Fruit fly (Drosophila melanogaster) whole organism, embryonic: ENCODE data around the gene AstA-R1.

ENCODE experiments used
- Abd-B ChIP-seq: fragments of 200-800 bp; sonication (Bioruptor generic); optimal IDR thresholded peaks from 2 replicates; lab custom pipeline; 2018; ENCODE audit warnings: missing biosample characterization, mild to moderate bottlenecking, missing genetic modification characterization, moderate library complexity
- Aef1 ChIP-seq: fragments of 200-800 bp; sonication (Bioruptor generic); IDR thresholded peaks from 3 replicates; pipeline ENCODE4 v1.3.6; 2022; ENCODE audit warnings: missing biosample characterization, missing genetic modification characterization
- Atf6 ChIP-seq: fragments of 200-800 bp; sonication (Bioruptor generic); IDR thresholded peaks from 2 replicates; pipeline ENCODE4 v1.3.6; 2022; ENCODE audit warnings: missing biosample characterization, missing genetic modification characterization
- Bteb2 ChIP-seq: fragments of 200-800 bp; sonication (Bioruptor generic); optimal IDR thresholded peaks from 2 replicates; lab custom pipeline; 2016; ENCODE audit warnings: missing biosample characterization, missing genetic modification characterization
- CG13296 ChIP-seq: fragments of 200-800 bp; sonication (Bioruptor generic); optimal IDR thresholded peaks from 3 replicates; lab custom pipeline; 2018; ENCODE audit warnings: missing biosample characterization, mild to moderate bottlenecking, missing genetic modification characterization
- CG1529 ChIP-seq: fragments of 200-800 bp; sonication (Bioruptor generic); optimal IDR thresholded peaks from 3 replicates; lab custom pipeline; 2018; ENCODE audit warnings: missing biosample characterization, missing genetic modification characterization
- CG1602 ChIP-seq: fragments of 200-800 bp; sonication (Bioruptor generic); optimal IDR thresholded peaks from 3 replicates; lab custom pipeline; 2016; ENCODE audit warnings: missing biosample characterization, missing genetic modification characterization
- CG17359 ChIP-seq: fragments of 200-800 bp; sonication (Bioruptor generic); optimal IDR thresholded peaks from 3 replicates; lab custom pipeline; 2018; ENCODE audit warnings: missing biosample characterization, mild to moderate bottlenecking, missing genetic modification characterization, moderate library complexity
- CG17612 ChIP-seq: fragments of 200-800 bp; sonication (Bioruptor generic); IDR thresholded peaks from 2 replicates; pipeline ENCODE4 v1.3.6; 2022; ENCODE audit warnings: missing biosample characterization, missing genetic modification characterization
- CG2202 ChIP-seq: fragments of 200-800 bp; sonication (Bioruptor generic); optimal IDR thresholded peaks from 2 replicates; lab custom pipeline; 2018; ENCODE audit warnings: missing biosample characterization, mild to moderate bottlenecking, missing genetic modification characterization
- CG3065 ChIP-seq: fragments of 200-800 bp; sonication (Bioruptor generic); optimal IDR thresholded peaks from 2 replicates; lab custom pipeline; 2016; ENCODE audit warnings: missing biosample characterization, missing genetic modification characterization
- CG5180 ChIP-seq: fragments of 200-800 bp; sonication (Bioruptor generic); optimal IDR thresholded peaks from 3 replicates; lab custom pipeline; 2017; ENCODE audit warnings: missing biosample characterization, missing genetic modification characterization, mild to moderate bottlenecking, moderate library complexity, missing genetic modification reagents
- CG7556 ChIP-seq: fragments of 200-800 bp; sonication (Bioruptor generic); optimal IDR thresholded peaks from 2 replicates; lab custom pipeline; 2017; ENCODE audit warnings: missing biosample characterization, mild to moderate bottlenecking, missing genetic modification characterization
- CG7745 ChIP-seq: fragments of 200-800 bp; sonication (Bioruptor generic); optimal IDR thresholded peaks from 2 replicates; lab custom pipeline; 2018; ENCODE audit warnings: missing biosample characterization, mild to moderate bottlenecking, missing genetic modification characterization, moderate library complexity
- CG7963 ChIP-seq: fragments of 200-800 bp; sonication (Bioruptor generic); IDR thresholded peaks from 3 replicates; pipeline ENCODE4 v1.3.6; 2022; ENCODE audit warnings: missing biosample characterization, missing genetic modification characterization; ENCODE audit not compliant: partially characterized antibody
- Dfd ChIP-seq, 2 experiments: fragments of >200 bp; optimal IDR thresholded peaks; 2 replicates each; lab custom pipeline; 2017; ENCODE audit warnings: missing biosample characterization in 2 of 2, missing genetic modification characterization in 2 of 2
- E2f1 ChIP-seq: fragments of 200-800 bp; sonication (Bioruptor generic); IDR thresholded peaks from 2 replicates; pipeline ENCODE4 v1.3.6; 2022; ENCODE audit warnings: missing biosample characterization, missing genetic modification characterization
- E2f2 ChIP-seq: fragments of 200-800 bp; sonication (Bioruptor generic); IDR thresholded peaks from 2 replicates; pipeline ENCODE4 v1.3.6; 2022; ENCODE audit warnings: missing biosample characterization, missing genetic modification characterization
- Gug ChIP-seq: fragments of 200-800 bp; sonication (Bioruptor generic); IDR thresholded peaks from 4 replicates; pipeline ENCODE4 v1.3.6; 2022; ENCODE audit warnings: missing biosample characterization, missing genetic modification characterization
- HLH54F ChIP-seq: fragments of 200-800 bp; sonication (Bioruptor generic); optimal IDR thresholded peaks from 3 replicates; lab custom pipeline; 2016; ENCODE audit warnings: missing biosample characterization, missing genetic modification characterization
- Jarid2 ChIP-seq: fragments of 200-800 bp; sonication (Bioruptor generic); optimal IDR thresholded peaks from 3 replicates; lab custom pipeline; 2017; ENCODE audit warnings: mild to moderate bottlenecking, missing biosample characterization, missing genetic modification reagents, missing genetic modification characterization
- MTF-1 ChIP-seq: fragments of 200-800 bp; sonication (Bioruptor generic); optimal IDR thresholded peaks from 2 replicates; lab custom pipeline; 2018; ENCODE audit warnings: missing biosample characterization, mild to moderate bottlenecking, missing genetic modification characterization, borderline replicate concordance
- Mrtf ChIP-seq: fragments of 200-800 bp; sonication (Bioruptor generic); IDR thresholded peaks from 3 replicates; pipeline ENCODE4 v1.3.6; 2022; ENCODE audit warnings: missing biosample characterization, missing genetic modification characterization
- Nf-YB ChIP-seq: fragments of 200-800 bp; sonication (Bioruptor generic); optimal IDR thresholded peaks from 3 replicates; lab custom pipeline; 2019; ENCODE audit warnings: missing biosample characterization, mild to moderate bottlenecking, missing genetic modification characterization, moderate library complexity
- NfI ChIP-seq: fragments of 200-800 bp; sonication (Bioruptor generic); optimal IDR thresholded peaks from 3 replicates; lab custom pipeline; 2018; ENCODE audit warnings: missing biosample characterization, mild to moderate bottlenecking, missing genetic modification characterization, moderate library complexity
- Oli ChIP-seq: fragments of 200-800 bp; sonication (Bioruptor generic); optimal IDR thresholded peaks from 2 replicates; lab custom pipeline; 2018; ENCODE audit warnings: missing biosample characterization, mild to moderate bottlenecking, missing genetic modification characterization, moderate library complexity
- Opbp ChIP-seq: fragments of 200-800 bp; sonication (Bioruptor generic); IDR thresholded peaks from 3 replicates; pipeline ENCODE4 v1.3.6; 2022; ENCODE audit warnings: missing biosample characterization, missing genetic modification characterization; ENCODE audit not compliant: partially characterized antibody
- Scr ChIP-seq: fragments of 200-800 bp; sonication (Bioruptor generic); IDR thresholded peaks from 2 replicates; pipeline ENCODE4 v1.3.6; 2022; ENCODE audit warnings: missing biosample characterization, missing genetic modification characterization; ENCODE audit not compliant: partially characterized antibody
- ab ChIP-seq: fragments of 200-800 bp; sonication (Bioruptor generic); optimal IDR thresholded peaks from 2 replicates; lab custom pipeline; 2016; ENCODE audit warnings: missing biosample characterization, missing genetic modification characterization
- abd-A ChIP-seq: fragments of 200-800 bp; sonication (Bioruptor generic); optimal IDR thresholded peaks from 3 replicates; lab custom pipeline; 2019; ENCODE audit warnings: missing biosample characterization, mild to moderate bottlenecking, missing genetic modification characterization, moderate library complexity
- ash1 ChIP-seq: fragments of 200-800 bp; sonication (Bioruptor generic); optimal IDR thresholded peaks from 2 replicates; lab custom pipeline; 2018; ENCODE audit warnings: missing biosample characterization, mild to moderate bottlenecking, missing genetic modification characterization
- az2 ChIP-seq: fragments of 200-800 bp; sonication (Bioruptor generic); optimal IDR thresholded peaks from 3 replicates; lab custom pipeline; 2016; ENCODE audit warnings: missing biosample characterization, missing genetic modification characterization
- bbx ChIP-seq: fragments of 200-800 bp; sonication (Bioruptor generic); IDR thresholded peaks from 2 replicates; pipeline ENCODE4 v1.3.6; 2022; ENCODE audit warnings: missing biosample characterization, missing genetic modification characterization; ENCODE audit not compliant: partially characterized antibody
- bigmax ChIP-seq: fragments of 200-800 bp; sonication (Bioruptor generic); optimal IDR thresholded peaks from 2 replicates; lab custom pipeline; 2018; ENCODE audit warnings: missing biosample characterization, mild to moderate bottlenecking, missing genetic modification characterization
- ci ChIP-seq: fragments of 200-800 bp; sonication (Bioruptor generic); IDR thresholded peaks from 3 replicates; pipeline ENCODE4 v1.3.6; 2022; ENCODE audit warnings: missing biosample characterization, missing genetic modification characterization
- crol ChIP-seq: fragments of 200-800 bp; sonication (Bioruptor generic); IDR thresholded peaks from 2 replicates; pipeline ENCODE4 v1.3.6; 2022; ENCODE audit warnings: missing biosample characterization, missing genetic modification characterization
- crp ChIP-seq, 2 experiments: fragments of 200-800 bp; sonication (Bioruptor generic); optimal IDR thresholded peaks; 2 replicates in 1 of 2; 3 replicates in 1 of 2; lab custom pipeline; 2017; ENCODE audit warnings: missing biosample characterization in 2 of 2, missing genetic modification characterization in 2 of 2, mild to moderate bottlenecking in 1 of 2, moderate library complexity in 1 of 2
- danr ChIP-seq: fragments of 200-800 bp; sonication (Bioruptor generic); IDR thresholded peaks from 2 replicates; pipeline ENCODE4 v1.3.6; 2022; ENCODE audit warnings: missing biosample characterization, missing genetic modification characterization
- dati ChIP-seq: fragments of 200-800 bp; sonication (Bioruptor generic); IDR thresholded peaks from 2 replicates; pipeline ENCODE4 v1.3.6; 2022; ENCODE audit warnings: missing biosample characterization, missing genetic modification characterization
- dmrt99B ChIP-seq: fragments of 200-800 bp; sonication (Bioruptor generic); optimal IDR thresholded peaks from 2 replicates; lab custom pipeline; 2018; ENCODE audit warnings: missing biosample characterization, mild to moderate bottlenecking, missing genetic modification characterization, moderate library complexity
- gt ChIP-seq: fragments of 200-800 bp; sonication (Bioruptor generic); IDR thresholded peaks from 2 replicates; pipeline ENCODE4 v1.3.6; 2022; ENCODE audit warnings: missing biosample characterization, missing genetic modification characterization
- insv ChIP-seq, 2 experiments: fragments of 200-800 bp; sonication (Bioruptor generic); optimal IDR thresholded peaks; 3 replicates each; lab custom pipeline; 2016 to 2018; ENCODE audit warnings: missing biosample characterization in 2 of 2, missing genetic modification characterization in 2 of 2
- kni ChIP-seq: fragments of 200-800 bp; sonication (Bioruptor generic); optimal IDR thresholded peaks from 3 replicates; lab custom pipeline; 2017; ENCODE audit warnings: mild to moderate bottlenecking, missing biosample characterization, missing genetic modification reagents, missing genetic modification characterization
- pan ChIP-seq, 4 experiments: fragments of >200 bp in 3 of 4; fragments of 200-800 bp in 1 of 4; sonication (Bioruptor generic) in 1 of 4; optimal IDR thresholded peaks in 3 of 4; IDR thresholded peaks in 1 of 4; 2 replicates each; pipeline versions ENCODE4 v1.3.6 to Lab custom; 2017 to 2022; ENCODE audit warnings: missing biosample characterization in 2 of 4, missing genetic modification characterization in 2 of 4, mixed read lengths in 1 of 4
- pb ChIP-seq: fragments of 200-800 bp; sonication (Bioruptor generic); optimal IDR thresholded peaks from 3 replicates; lab custom pipeline; 2016; ENCODE audit warnings: missing biosample characterization, missing genetic modification characterization
- tgo ChIP-seq: fragments of 200-800 bp; sonication (Bioruptor generic); IDR thresholded peaks from 3 replicates; pipeline ENCODE4 v1.3.6; 2022; ENCODE audit warnings: missing biosample characterization, missing genetic modification characterization
- zen ChIP-seq: fragments of 200-800 bp; sonication (Bioruptor generic); optimal IDR thresholded peaks from 3 replicates; lab custom pipeline; 2018; ENCODE audit warnings: missing biosample characterization, mild to moderate bottlenecking, missing genetic modification characterization, moderate library complexity
- zfh1 ChIP-seq: fragments of 200-800 bp; sonication (Bioruptor generic); IDR thresholded peaks from 3 replicates; pipeline ENCODE4 v1.3.6; 2022; ENCODE audit warnings: missing biosample characterization, missing genetic modification characterization
- zfh2 ChIP-seq: fragments of 200-800 bp; sonication (Bioruptor generic); optimal IDR thresholded peaks from 2 replicates; lab custom pipeline; 2016; ENCODE audit warnings: missing biosample characterization, missing genetic modification characterization

The AstA-R1 gene

DNA sequence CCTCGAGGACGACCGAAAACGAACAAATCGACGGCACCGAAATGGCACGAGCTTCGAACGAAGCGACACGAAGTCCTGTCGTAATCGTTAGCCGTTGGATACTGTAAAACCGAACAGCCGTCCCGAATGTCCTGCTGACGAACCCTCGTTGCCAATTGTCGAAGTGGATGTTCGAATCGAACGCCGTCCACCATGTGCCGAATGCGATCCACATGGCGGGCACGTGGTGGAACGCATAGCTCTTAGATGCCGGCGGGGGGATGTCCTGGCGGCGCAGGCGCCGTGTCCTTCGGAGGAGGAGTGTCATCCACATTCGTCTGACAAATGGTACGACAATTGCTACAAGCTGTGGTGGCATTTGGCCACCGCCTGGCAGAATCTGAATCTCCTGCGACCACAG lies 43.6 kb upstream of the AstA-R1 start (continued):
- TF ChIP-seq dati (no peak), gt (GFP tag; lab: Robert Waterston, UW) (no peak), Mrtf (GFP tag; lab: Robert Waterston, UW) (no peak), ash1 (GFP tag; lab: Kevin White, UChicago) (no peak), Jarid2 (GFP tag; lab: Kevin White, UChicago) (no peak), kni (GFP tag; lab: Kevin White, UChicago) (no peak), CG7963 (GFP tag; lab: Robert Waterston, UW) (no peak), ci (GFP tag; lab: Robert Waterston, UW) (no peak), insv (GFP tag; optimal IDR thresholded peaks at IDR 0.05; lab: Kevin White, UChicago) (no peak), CG17612 (GFP tag; lab: Robert Waterston, UW) (no peak), Dfd (GFP tag; optimal IDR thresholded peaks at IDR 0.05; lab: Kevin White, UChicago) (no peak), ab (no peak), bbx (no peak), CG17359 (no peak), Gug (GFP tag; lab: Robert Waterston, UW) (no peak), CG5180 (GFP tag; lab: Kevin White, UChicago) (peak; percentile 89), CG13296 (GFP tag; lab: Kevin White, UChicago) (no peak), crol (GFP tag; lab: Robert Waterston, UW) (peak; percentile 67)
- TF ChIP-seq, all 482 proteins: peak for 11

DNA sequence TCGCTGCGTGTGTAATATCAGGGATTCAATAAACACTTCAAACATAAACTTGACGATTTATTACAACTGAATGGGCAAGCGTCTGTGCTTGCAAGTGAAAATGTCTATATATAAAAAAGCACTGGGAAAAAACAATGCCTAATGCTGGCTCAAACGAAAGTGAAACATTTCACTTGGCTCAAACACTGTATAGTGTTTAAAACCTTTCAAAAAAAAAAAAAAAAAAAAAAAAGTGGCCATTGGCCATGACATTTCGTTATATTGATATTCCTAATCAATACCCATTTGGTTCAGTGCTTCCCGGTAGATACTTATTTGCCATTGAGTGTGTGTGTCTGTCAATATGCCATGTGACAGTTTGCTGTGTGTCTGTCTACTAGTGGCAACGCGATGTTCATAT lies 35.6 kb upstream of the AstA-R1 start:
- TF ChIP-seq E2f1 (0 out of 2 replicates have a peak, but pooled peaks have one; percentile 24), crp (GFP tag; optimal IDR thresholded peaks at IDR 0.05; lab: Kevin White, UChicago) (no peak), CG1529 (GFP tag; lab: Kevin White, UChicago) (no peak), tgo (GFP tag; lab: Robert Waterston, UW) (peak; percentile 51; the same call in 2 of the 3 replicates), pb (GFP tag; lab: Kevin White, UChicago) (peak; percentile 51), Nf-YB (no peak), az2 (GFP tag; lab: Kevin White, UChicago) (peak; percentile 37), Scr (GFP tag; lab: Robert Waterston, UW) (no peak), abd-A (tag; lab: Kevin White, UChicago) (no peak), MTF-1 (GFP tag; lab: Kevin White, UChicago) (no peak), CG3065 (no peak), zen (tag; lab: Kevin White, UChicago) (no peak), Aef1 (GFP tag; lab: Robert Waterston, UW) (no peak), dmrt99B (tag; lab: Kevin White, UChicago) (peak; percentile 18), Opbp (no peak), CG1602 (GFP tag; lab: Kevin White, UChicago) (peak; percentile 23), danr (GFP tag; lab: Robert Waterston, UW) (0 out of 2 replicates have a peak, but pooled peaks have one; percentile 12), Abd-B (GFP tag; lab: Kevin White, UChicago) (peak; percentile 6), bigmax (GFP tag; lab: Kevin White, UChicago) (no peak), zfh2 (GFP tag; lab: Kevin White, UChicago) (peak; percentile 8), Bteb2 (GFP tag; lab: Kevin White, UChicago) (no peak), E2f2 (no peak; the same call in 1 of the 2 replicates), HLH54F (GFP tag; lab: Kevin White, UChicago) (no peak), CG17612 (GFP tag; lab: Robert Waterston, UW) (no peak), CG7556 (peak; percentile 16), Atf6 (GFP tag; lab: Robert Waterston, UW) (0 out of 2 replicates have a peak, but pooled peaks have one; percentile 30), insv (GFP tag; optimal IDR thresholded peaks at IDR 0.05; lab: Kevin White, UChicago) (no peak), Oli (tag; lab: Kevin White, UChicago) (peak; percentile 1), CG7745 (no peak), pan (optimal IDR thresholded peaks at IDR 0.05; lab: Kevin White, UChicago) (no peak), pan (GFP tag; optimal IDR thresholded peaks at IDR 0.05 in 1 of 2, IDR thresholded peaks at IDR 0.05 in 1 of 2) (peak in 1 of 2 experiments; percentile 47), zfh1 (0 out of 3 replicates have a peak, but pooled peaks have one; percentile 26), NfI (GFP tag; lab: Kevin White, UChicago) (no peak), CG2202 (tag; lab: Kevin White, UChicago) (no peak)
